Fruit fly (Drosophila melanogaster): ENCODE data around the gene CG6761.

CG6761 gene

dm6 chr3L:9723108-9723507, 19.7 kb upstream of the CG6761 start, which contains the start of the genes nbs and defl (continued):
- TF ChIP-seq CG15696 (tag; optimal IDR thresholded peaks at IDR 0.05) (peak; percentile 66), CG11093 (GFP tag; IDR thresholded peaks at IDR 0.05) (peak; percentile 66; the same call in 1 of the 3 replicates), CG12236 (GFP tag; optimal IDR thresholded peaks at IDR 0.05) (no peak), CG6683 (GFP tag; optimal IDR thresholded peaks at IDR 0.05) (no peak), schlank (tag; optimal IDR thresholded peaks at IDR 0.05) (no peak), HLH54F (GFP tag; optimal IDR thresholded peaks at IDR 0.05) (peak; percentile 76), wor (GFP tag; IDR thresholded peaks at IDR 0.05) (no peak), CG17802 (tag; optimal IDR thresholded peaks at IDR 0.05) (no peak), crp (GFP tag; optimal IDR thresholded peaks at IDR 0.05) (peak in 1 of 2 experiments; percentile 28), ash1 (GFP tag; optimal IDR thresholded peaks at IDR 0.05) (no peak), CG2129 (GFP tag; IDR thresholded peaks at IDR 0.05; ENCODE audit: partially characterized antibody) (no peak), CG4360 (GFP tag; IDR thresholded peaks at IDR 0.05) (no peak), CG12299 (tag; optimal IDR thresholded peaks at IDR 0.05) (no peak), CG12219 (GFP tag; optimal IDR thresholded peaks at IDR 0.05) (no peak), hth (optimal IDR thresholded peaks at IDR 0.05) (no peak), CG31224 (GFP tag; IDR thresholded peaks at IDR 0.05) (peak; percentile 46), chn (GFP tag; optimal IDR thresholded peaks at IDR 0.05) (peak; percentile 46), CG17912 (GFP tag; optimal IDR thresholded peaks at IDR 0.05) (no peak), CG9215 (GFP tag; IDR thresholded peaks at IDR 0.05) (peak; percentile 81), gcm (GFP tag; optimal IDR thresholded peaks at IDR 0.05) (no peak), CG10959 (GFP tag; IDR thresholded peaks at IDR 0.05) (no peak), gem (tag; optimal IDR thresholded peaks at IDR 0.05) (no peak), CG7372 (GFP tag; IDR thresholded peaks at IDR 0.05) (peak; percentile 68), CG1529 (GFP tag; optimal IDR thresholded peaks at IDR 0.05) (no peak), pum (GFP tag; optimal IDR thresholded peaks at IDR 0.05) (peak; percentile 61), CG9932 (GFP tag; IDR thresholded peaks at IDR 0.05) (peak; percentile 88), Hr51 (GFP tag; optimal IDR thresholded peaks at IDR 0.05) (peak in 1 of 2 experiments; percentile 1), CrebB (tag; optimal IDR thresholded peaks at IDR 0.05) (no peak), CG12155 (GFP tag; optimal IDR thresholded peaks at IDR 0.05) (peak; percentile 69), CG4282 (GFP tag; optimal IDR thresholded peaks at IDR 0.05) (no peak), Scr (GFP tag; IDR thresholded peaks at IDR 0.05; ENCODE audit: partially characterized antibody) (peak; percentile 65), CG14710 (tag; optimal IDR thresholded peaks at IDR 0.05) (peak; percentile 73), Dip2 (GFP tag; IDR thresholded peaks at IDR 0.05) (no peak), Six4 (GFP tag; optimal IDR thresholded peaks at IDR 0.05) (peak; percentile 12), HmgZ (tag; optimal IDR thresholded peaks at IDR 0.05) (peak; percentile 58), NFAT (GFP tag; IDR thresholded peaks at IDR 0.05) (peak; percentile 67; the same call in 1 of the 2 replicates), Gsc (GFP tag; IDR thresholded peaks at IDR 0.05) (no peak), peb (GFP tag; IDR thresholded peaks at IDR 0.05) (no peak), trh (GFP tag; optimal IDR thresholded peaks at IDR 0.05) (no peak), CG1647 (GFP tag; optimal IDR thresholded peaks at IDR 0.05) (peak; percentile 31), CG7963 (GFP tag; IDR thresholded peaks at IDR 0.05; ENCODE audit: partially characterized antibody) (no peak), crc (GFP tag; optimal IDR thresholded peaks at IDR 0.05) (peak; percentile 52), CG30403 (GFP tag; optimal IDR thresholded peaks at IDR 0.05) (peak; percentile 78), CG16863 (GFP tag; optimal IDR thresholded peaks at IDR 0.05) (peak; percentile 49), CG12071 (GFP tag; optimal IDR thresholded peaks at IDR 0.05) (no peak), tio (GFP tag; optimal IDR thresholded peaks at IDR 0.05) (no peak), repo (GFP tag; optimal IDR thresholded peaks at IDR 0.05) (peak; percentile 32), Usf (GFP tag; optimal IDR thresholded peaks at IDR 0.05) (no peak), chif (GFP tag; optimal IDR thresholded peaks at IDR 0.05) (peak; percentile 52 to 69), Pdp1 (GFP tag; optimal IDR thresholded peaks at IDR 0.05) (peak; percentile 59 to 69), stc (GFP tag; IDR thresholded peaks at IDR 0.05) (peak; percentile 62; the same call in 1 of the 2 replicates)
